1 fruit fly cellular context compared by ENCODE assay signal in the genomic region with DNA sequence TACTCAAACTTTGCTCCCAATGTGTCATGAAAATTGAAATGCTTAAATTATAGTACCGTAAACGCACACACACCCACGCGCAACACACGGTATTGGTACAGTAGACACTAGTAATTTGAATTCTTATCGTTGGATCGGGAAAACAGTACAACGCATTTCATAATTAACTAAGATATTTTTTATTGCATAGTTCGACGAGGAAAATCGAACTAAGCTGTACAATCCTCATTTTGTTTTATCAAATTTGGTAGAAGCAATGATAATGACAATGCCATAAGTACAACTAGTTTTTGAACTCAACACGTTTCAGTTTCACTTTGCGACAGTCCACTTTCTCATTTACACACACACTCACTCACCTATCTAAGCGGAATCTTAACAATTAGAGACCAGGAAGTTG.
A peak's percentile ranks its signal among the peaks of the same experiment; 100 is the strongest.
TF ChIP-seq lines count a peak whose summit lies in the region.

No protein-coding gene starts in this region.

TF ChIP-seq in whole organism, embryonic, 481 proteins besides CTCF, POLR2A, EP300 and RAD21 (continued from another document and continues in another):
- no peak for TF ChIP-seq CG3163 (GFP tag; optimal IDR thresholded peaks at IDR 0.05; lab: Kevin White, UChicago)
- TF ChIP-seq CG15073 (GFP tag; optimal IDR thresholded peaks at IDR 0.05; lab: Kevin White, UChicago): no peak
- TF ChIP-seq Neu2 (GFP tag; optimal IDR thresholded peaks at IDR 0.05; lab: Kevin White, UChicago; ENCODE audit: borderline replicate concordance): no peak
- peak; percentile 16 for TF ChIP-seq CG4707 (GFP tag; optimal IDR thresholded peaks at IDR 0.05; lab: Kevin White, UChicago)
- no peak for TF ChIP-seq CG12236 (GFP tag; optimal IDR thresholded peaks at IDR 0.05; lab: Kevin White, UChicago)
- no peak for TF ChIP-seq Max (GFP tag; optimal IDR thresholded peaks at IDR 0.05; lab: Kevin White, UChicago)
- peak; percentile 83 for TF ChIP-seq gro (GFP tag; optimal IDR thresholded peaks at IDR 0.05; lab: Kevin White, UChicago)
- TF ChIP-seq CG12104 (GFP tag; optimal IDR thresholded peaks at IDR 0.05; lab: Kevin White, UChicago): peak; percentile 53
- TF ChIP-seq chif (GFP tag; optimal IDR thresholded peaks at IDR 0.05; lab: Kevin White, UChicago): peak; percentile 32 to 62
- peak; percentile 75 for TF ChIP-seq slbo (GFP tag; IDR thresholded peaks at IDR 0.05; lab: Robert Waterston, UW)
- no peak for TF ChIP-seq MESR4 (GFP tag; optimal IDR thresholded peaks at IDR 0.05; lab: Kevin White, UChicago)
- no peak for TF ChIP-seq sna (GFP tag; IDR thresholded peaks at IDR 0.05; lab: Robert Waterston, UW; ENCODE audit: partially characterized antibody)
- no peak for TF ChIP-seq pzg (GFP tag; optimal IDR thresholded peaks at IDR 0.05; lab: Kevin White, UChicago)
- peak; percentile 45 for TF ChIP-seq CG10274 (GFP tag; optimal IDR thresholded peaks at IDR 0.05; lab: Kevin White, UChicago)
- no peak for TF ChIP-seq Sry-β (GFP tag; optimal IDR thresholded peaks at IDR 0.05; lab: Kevin White, UChicago)
- peak; percentile 8 for TF ChIP-seq CG30020 (tag; optimal IDR thresholded peaks at IDR 0.05; lab: Kevin White, UChicago)
- peak; percentile 60 for TF ChIP-seq D19A (tag; optimal IDR thresholded peaks at IDR 0.05; lab: Kevin White, UChicago)
- peak; percentile 61 for TF ChIP-seq her (GFP tag; optimal IDR thresholded peaks at IDR 0.05; lab: Kevin White, UChicago)
- TF ChIP-seq sim (GFP tag; IDR thresholded peaks at IDR 0.05; lab: Robert Waterston, UW): 0 out of 2 replicates have a peak, but pooled peaks have one; percentile 41
- TF ChIP-seq ash1 (GFP tag; optimal IDR thresholded peaks at IDR 0.05; lab: Kevin White, UChicago): no peak
- no peak for TF ChIP-seq CG4282 (GFP tag; optimal IDR thresholded peaks at IDR 0.05; lab: Kevin White, UChicago)
- peak; percentile 69 for TF ChIP-seq Meics (GFP tag; optimal IDR thresholded peaks at IDR 0.05; lab: Kevin White, UChicago)
- TF ChIP-seq tin (GFP tag; optimal IDR thresholded peaks at IDR 0.05; lab: Kevin White, UChicago): peak; percentile 63
- peak; percentile 23 for TF ChIP-seq vfl (GFP tag; optimal IDR thresholded peaks at IDR 0.05; lab: Kevin White, UChicago)
- peak; percentile 59 for TF ChIP-seq Ssrp (tag; optimal IDR thresholded peaks at IDR 0.05; lab: Kevin White, UChicago)
- TF ChIP-seq CG9797 (GFP tag; optimal IDR thresholded peaks at IDR 0.05; lab: Kevin White, UChicago): no peak
- no peak for TF ChIP-seq CG11456 (GFP tag; IDR thresholded peaks at IDR 0.05; lab: Robert Waterston, UW)
- TF ChIP-seq Poxn (GFP tag; IDR thresholded peaks at IDR 0.05; lab: Robert Waterston, UW): peak; percentile 29; the same call in 1 of the 2 replicates
- TF ChIP-seq CG10209 (GFP tag; optimal IDR thresholded peaks at IDR 0.05; lab: Kevin White, UChicago): peak; percentile 56
- peak; percentile 65 for TF ChIP-seq HHEX (GFP tag; optimal IDR thresholded peaks at IDR 0.05; lab: Kevin White, UChicago)
- TF ChIP-seq CG15479 (GFP tag; optimal IDR thresholded peaks at IDR 0.05; lab: Kevin White, UChicago): peak; percentile 20
- TF ChIP-seq Hmr (GFP tag; optimal IDR thresholded peaks at IDR 0.05; lab: Kevin White, UChicago): peak; percentile 71
- TF ChIP-seq CG12155 (GFP tag; optimal IDR thresholded peaks at IDR 0.05; lab: Kevin White, UChicago): peak; percentile 55
- TF ChIP-seq Fer1 (GFP tag; optimal IDR thresholded peaks at IDR 0.05; lab: Kevin White, UChicago): peak; percentile 74
- peak; percentile 78 for TF ChIP-seq CG1603 (tag; optimal IDR thresholded peaks at IDR 0.05; lab: Kevin White, UChicago)
- TF ChIP-seq jumu (GFP tag; optimal IDR thresholded peaks at IDR 0.05; lab: Kevin White, UChicago): peak; percentile 57
- no peak for TF ChIP-seq BEAF-32 (GFP tag; optimal IDR thresholded peaks at IDR 0.05; lab: Kevin White, UChicago)
- peak; percentile 67 for TF ChIP-seq CG2712 (tag; optimal IDR thresholded peaks at IDR 0.05; lab: Kevin White, UChicago)
- peak; percentile 58 for TF ChIP-seq CG4328 (GFP tag; optimal IDR thresholded peaks at IDR 0.05; lab: Kevin White, UChicago)
- TF ChIP-seq org-1 (GFP tag; optimal IDR thresholded peaks at IDR 0.05; lab: Kevin White, UChicago): peak; percentile 50
- peak; percentile 36 for TF ChIP-seq CG11398 (GFP tag; optimal IDR thresholded peaks at IDR 0.05; lab: Kevin White, UChicago)
- peak; percentile 62 for TF ChIP-seq B-H2 (GFP tag; optimal IDR thresholded peaks at IDR 0.05; lab: Kevin White, UChicago)
- no peak for TF ChIP-seq sr (GFP tag; IDR thresholded peaks at IDR 0.05; lab: Robert Waterston, UW)
- TF ChIP-seq Ravus (GFP tag; IDR thresholded peaks at IDR 0.05; lab: Robert Waterston, UW): no peak
- peak; percentile 23 for TF ChIP-seq fd64A (GFP tag; optimal IDR thresholded peaks at IDR 0.05; lab: Kevin White, UChicago)
- TF ChIP-seq fd96Cb (tag; optimal IDR thresholded peaks at IDR 0.05; lab: Kevin White, UChicago): peak; percentile 56
- TF ChIP-seq E2f2 (GFP tag; IDR thresholded peaks at IDR 0.05; lab: Robert Waterston, UW): 0 out of 2 replicates have a peak, but pooled peaks have one; percentile 28
- TF ChIP-seq gcm2 (GFP tag; optimal IDR thresholded peaks at IDR 0.05; lab: Kevin White, UChicago): no peak
- TF ChIP-seq wek (GFP tag; optimal IDR thresholded peaks at IDR 0.05; lab: Kevin White, UChicago): no peak
- TF ChIP-seq CG32532 (GFP tag; IDR thresholded peaks at IDR 0.05; lab: Robert Waterston, UW): peak; percentile 74
- no peak for TF ChIP-seq mld (GFP tag; IDR thresholded peaks at IDR 0.05; lab: Robert Waterston, UW; ENCODE audit: partially characterized antibody)
- TF ChIP-seq CG3847 (GFP tag; IDR thresholded peaks at IDR 0.05; lab: Robert Waterston, UW): peak; percentile 50; the same call in 1 of the 2 replicates
- peak; percentile 11 for TF ChIP-seq CG17802 (tag; optimal IDR thresholded peaks at IDR 0.05; lab: Kevin White, UChicago)
- TF ChIP-seq CHES-1-like (GFP tag; optimal IDR thresholded peaks at IDR 0.05; lab: Kevin White, UChicago): peak; percentile 50
- TF ChIP-seq eyg (GFP tag; optimal IDR thresholded peaks at IDR 0.05; lab: Kevin White, UChicago): peak; percentile 28
- 0 out of 3 replicates have a peak, but pooled peaks have one; percentile 33 for TF ChIP-seq so (GFP tag; IDR thresholded peaks at IDR 0.05; lab: Robert Waterston, UW)
- TF ChIP-seq maf-S (GFP tag; optimal IDR thresholded peaks at IDR 0.05; lab: Kevin White, UChicago): peak; percentile 46
- TF ChIP-seq seq (GFP tag; IDR thresholded peaks at IDR 0.05; lab: Robert Waterston, UW): peak; percentile 57
- peak; percentile 44; the same call in 1 of the 2 replicates for TF ChIP-seq CG14667 (GFP tag; IDR thresholded peaks at IDR 0.05; lab: Robert Waterston, UW)
- no peak for TF ChIP-seq Dll (GFP tag; IDR thresholded peaks at IDR 0.05; lab: Robert Waterston, UW; ENCODE audit: partially characterized antibody)
- no peak for TF ChIP-seq sug (tag; optimal IDR thresholded peaks at IDR 0.05; lab: Kevin White, UChicago)
- peak; percentile 21 for TF ChIP-seq en (GFP tag; optimal IDR thresholded peaks at IDR 0.05; lab: Kevin White, UChicago)
- TF ChIP-seq corto (GFP tag; optimal IDR thresholded peaks at IDR 0.05; lab: Kevin White, UChicago): no peak
- peak in 1 of 3 experiments; percentile 59 for TF ChIP-seq lola (GFP tag; optimal IDR thresholded peaks at IDR 0.05; lab: Kevin White, UChicago)
- no peak for TF ChIP-seq mirr (GFP tag; optimal IDR thresholded peaks at IDR 0.05; lab: Kevin White, UChicago)
- no peak for TF ChIP-seq CG7271 (tag; optimal IDR thresholded peaks at IDR 0.05; lab: Kevin White, UChicago)
- no peak for TF ChIP-seq h (optimal IDR thresholded peaks at IDR 0.05; lab: Kevin White, UChicago)
- no peak for TF ChIP-seq Lhr (GFP tag; optimal IDR thresholded peaks at IDR 0.05; lab: Kevin White, UChicago)
- TF ChIP-seq gcm (GFP tag; optimal IDR thresholded peaks at IDR 0.05; lab: Kevin White, UChicago): peak; percentile 59
- TF ChIP-seq Abd-B (GFP tag; optimal IDR thresholded peaks at IDR 0.05; lab: Kevin White, UChicago): peak; percentile 21
- peak; percentile 45 for TF ChIP-seq Dip3 (GFP tag; optimal IDR thresholded peaks at IDR 0.05; lab: Kevin White, UChicago)
- peak; percentile 53 for TF ChIP-seq Taf1 (GFP tag; IDR thresholded peaks at IDR 0.05; lab: Robert Waterston, UW)
- TF ChIP-seq CG12769 (tag; optimal IDR thresholded peaks at IDR 0.05; lab: Kevin White, UChicago): peak; percentile 86
- TF ChIP-seq CG18599 (GFP tag; optimal IDR thresholded peaks at IDR 0.05; lab: Kevin White, UChicago): no peak
- TF ChIP-seq crp (GFP tag; optimal IDR thresholded peaks at IDR 0.05; lab: Kevin White, UChicago): no peak
- TF ChIP-seq CG3065 (GFP tag; optimal IDR thresholded peaks at IDR 0.05; lab: Kevin White, UChicago): no peak
- peak; percentile 19 for TF ChIP-seq CG2875 (GFP tag; optimal IDR thresholded peaks at IDR 0.05; lab: Kevin White, UChicago)
- no peak for TF ChIP-seq onecut (GFP tag; IDR thresholded peaks at IDR 0.05; lab: Robert Waterston, UW)
- TF ChIP-seq twi (tag; optimal IDR thresholded peaks at IDR 0.05; lab: Kevin White, UChicago): peak; percentile 42
- no peak for TF ChIP-seq CG11560 (tag; IDR thresholded peaks at IDR 0.05; lab: Robert Waterston, UW)
- TF ChIP-seq CG2129 (GFP tag; IDR thresholded peaks at IDR 0.05; lab: Robert Waterston, UW; ENCODE audit: partially characterized antibody): no peak
- peak; percentile 42 for TF ChIP-seq trem (tag; optimal IDR thresholded peaks at IDR 0.05; lab: Kevin White, UChicago)
- TF ChIP-seq Ada2b (GFP tag; IDR thresholded peaks at IDR 0.05; lab: Robert Waterston, UW): 0 out of 2 replicates have a peak, but pooled peaks have one; percentile 36
- TF ChIP-seq CG10565 (GFP tag; optimal IDR thresholded peaks at IDR 0.05; lab: Kevin White, UChicago): no peak
- peak; percentile 11 for TF ChIP-seq CG8359 (GFP tag; optimal IDR thresholded peaks at IDR 0.05; lab: Kevin White, UChicago; ENCODE audit: borderline replicate concordance)
- no peak for TF ChIP-seq tup (GFP tag; optimal IDR thresholded peaks at IDR 0.05; lab: Kevin White, UChicago)
- peak; percentile 79 for TF ChIP-seq CG9932 (GFP tag; IDR thresholded peaks at IDR 0.05; lab: Robert Waterston, UW)
- TF ChIP-seq CG10979 (tag; optimal IDR thresholded peaks at IDR 0.05; lab: Kevin White, UChicago): peak; percentile 67
- TF ChIP-seq E2f1 (GFP tag; IDR thresholded peaks at IDR 0.05; lab: Robert Waterston, UW): no peak
- peak; percentile 49 for TF ChIP-seq nerfin-1 (tag; optimal IDR thresholded peaks at IDR 0.05; lab: Kevin White, UChicago)
- TF ChIP-seq Sry-δ (GFP tag; optimal IDR thresholded peaks at IDR 0.05; lab: Kevin White, UChicago): no peak
- peak; percentile 44 for TF ChIP-seq Spps (tag; optimal IDR thresholded peaks at IDR 0.05; lab: Kevin White, UChicago)
- no peak for TF ChIP-seq CG8478 (optimal IDR thresholded peaks at IDR 0.05; lab: Kevin White, UChicago)
- peak; percentile 52; the same call in 1 of the 2 replicates for TF ChIP-seq CG14441 (GFP tag; IDR thresholded peaks at IDR 0.05; lab: Robert Waterston, UW)
- TF ChIP-seq CG16813 (GFP tag; IDR thresholded peaks at IDR 0.05; lab: Robert Waterston, UW; ENCODE audit: partially characterized antibody): no peak
- TF ChIP-seq Hr51 (GFP tag; optimal IDR thresholded peaks at IDR 0.05; lab: Kevin White, UChicago): peak; percentile 13 to 71
- peak; percentile 66 for TF ChIP-seq CG6765 (GFP tag; optimal IDR thresholded peaks at IDR 0.05; lab: Kevin White, UChicago)
- peak; percentile 85 for TF ChIP-seq CG2120 (GFP tag; optimal IDR thresholded peaks at IDR 0.05; lab: Kevin White, UChicago)
- TF ChIP-seq chm (GFP tag; IDR thresholded peaks at IDR 0.05; lab: Robert Waterston, UW): peak; percentile 14; the same call in 1 of the 2 replicates
- peak; percentile 76 for TF ChIP-seq CG13296 (GFP tag; optimal IDR thresholded peaks at IDR 0.05; lab: Kevin White, UChicago)
- TF ChIP-seq CG17359 (tag; optimal IDR thresholded peaks at IDR 0.05; lab: Kevin White, UChicago): peak; percentile 77
- peak; percentile 70 for TF ChIP-seq sisA (GFP tag; IDR thresholded peaks at IDR 0.05; lab: Robert Waterston, UW)
- no peak for TF ChIP-seq Mes4 (GFP tag; optimal IDR thresholded peaks at IDR 0.05; lab: Kevin White, UChicago)
- TF ChIP-seq Oli (tag; optimal IDR thresholded peaks at IDR 0.05; lab: Kevin White, UChicago): peak; percentile 72
- TF ChIP-seq sob (GFP tag; IDR thresholded peaks at IDR 0.05; lab: Robert Waterston, UW): peak; percentile 66
- TF ChIP-seq CG15696 (tag; optimal IDR thresholded peaks at IDR 0.05; lab: Kevin White, UChicago): peak; percentile 75
- TF ChIP-seq CG9437 (GFP tag; optimal IDR thresholded peaks at IDR 0.05; lab: Kevin White, UChicago): peak; percentile 54
- TF ChIP-seq bbx (GFP tag; IDR thresholded peaks at IDR 0.05; lab: Robert Waterston, UW; ENCODE audit: partially characterized antibody): no peak
- TF ChIP-seq br (optimal IDR thresholded peaks at IDR 0.05; lab: Kevin White, UChicago): no peak
- TF ChIP-seq NfI (GFP tag; optimal IDR thresholded peaks at IDR 0.05; lab: Kevin White, UChicago): peak; percentile 69
- peak; percentile 27 for TF ChIP-seq ewg (GFP tag; optimal IDR thresholded peaks at IDR 0.05; lab: Kevin White, UChicago)
- TF ChIP-seq hb (GFP tag; IDR thresholded peaks at IDR 0.05; lab: Robert Waterston, UW; ENCODE audit: partially characterized antibody): no peak
- peak; percentile 60; the same call in 1 of the 2 replicates for TF ChIP-seq toy (GFP tag; IDR thresholded peaks at IDR 0.05; lab: Robert Waterston, UW)
- TF ChIP-seq HLHmδ (GFP tag; optimal IDR thresholded peaks at IDR 0.05; lab: Kevin White, UChicago): no peak
- TF ChIP-seq tna (GFP tag; IDR thresholded peaks at IDR 0.05; lab: Robert Waterston, UW; ENCODE audit: partially characterized antibody): no peak
- no peak for TF ChIP-seq Tbp (GFP tag; optimal IDR thresholded peaks at IDR 0.05; lab: Kevin White, UChicago)
- TF ChIP-seq Dp (GFP tag; optimal IDR thresholded peaks at IDR 0.05; lab: Kevin White, UChicago): no peak
- peak; percentile 60 for TF ChIP-seq CG10267 (tag; optimal IDR thresholded peaks at IDR 0.05; lab: Kevin White, UChicago)
- TF ChIP-seq CkIIα-i1 (GFP tag; IDR thresholded peaks at IDR 0.05; lab: Robert Waterston, UW): no peak
- no peak for TF ChIP-seq hkb (optimal IDR thresholded peaks at IDR 0.05; lab: Kevin White, UChicago)
- TF ChIP-seq hkb (GFP tag; IDR thresholded peaks at IDR 0.05; lab: Robert Waterston, UW): peak; percentile 41; the same call in 1 of the 2 replicates
- TF ChIP-seq CG2678 (tag; optimal IDR thresholded peaks at IDR 0.05; lab: Kevin White, UChicago): peak; percentile 87
- TF ChIP-seq ttk (GFP tag; IDR thresholded peaks at IDR 0.05; lab: Robert Waterston, UW): 0 out of 2 replicates have a peak, but pooled peaks have one; percentile 44
- peak; percentile 0 for TF ChIP-seq pros (GFP tag; optimal IDR thresholded peaks at IDR 0.05; lab: Kevin White, UChicago)
- TF ChIP-seq CG15514 (GFP tag; optimal IDR thresholded peaks at IDR 0.05; lab: Kevin White, UChicago): peak; percentile 44
